Fruit fly (Drosophila melanogaster) whole organism, embryonic: ENCODE data around the gene CG31131.

ENCODE experiments used
- CG11093 ChIP-seq: fragments of 200-800 bp; sonication (Bioruptor generic); IDR thresholded peaks from 3 replicates; pipeline ENCODE4 v1.3.6; 2022; ENCODE audit warnings: missing biosample characterization, missing genetic modification characterization
- CG12659 ChIP-seq: fragments of 200-800 bp; sonication (Bioruptor generic); optimal IDR thresholded peaks from 3 replicates; lab custom pipeline; 2017; ENCODE audit warnings: mild to moderate bottlenecking, missing biosample characterization, missing genetic modification reagents, missing genetic modification characterization
- CG15073 ChIP-seq: fragments of 200-800 bp; sonication (Bioruptor generic); optimal IDR thresholded peaks from 2 replicates; lab custom pipeline; 2016; ENCODE audit warnings: missing biosample characterization, missing genetic modification characterization
- CG15514 ChIP-seq: fragments of 200-800 bp; sonication (Bioruptor generic); optimal IDR thresholded peaks from 3 replicates; lab custom pipeline; 2017; ENCODE audit warnings: missing biosample characterization, missing genetic modification characterization, mild to moderate bottlenecking, moderate library complexity, missing genetic modification reagents
- CG15696 ChIP-seq: fragments of 200-800 bp; sonication (Bioruptor generic); optimal IDR thresholded peaks from 2 replicates; lab custom pipeline; 2019; ENCODE audit warnings: missing biosample characterization, mild to moderate bottlenecking, missing genetic modification characterization, moderate library complexity
- CG17186 ChIP-seq: fragments of 200-800 bp; sonication (Bioruptor generic); optimal IDR thresholded peaks from 3 replicates; lab custom pipeline; 2017; ENCODE audit warnings: missing biosample characterization, missing genetic modification reagents, missing genetic modification characterization
- CG17361 ChIP-seq: fragments of 200-800 bp; sonication (Bioruptor generic); IDR thresholded peaks from 3 replicates; pipeline ENCODE4 v1.3.6; 2022; ENCODE audit warnings: missing biosample characterization, missing genetic modification characterization
- CG17385 ChIP-seq: fragments of 200-800 bp; sonication (Bioruptor generic); optimal IDR thresholded peaks from 3 replicates; lab custom pipeline; 2018; ENCODE audit warnings: missing biosample characterization, mild to moderate bottlenecking, missing genetic modification characterization
- CG18011 ChIP-seq: fragments of 200-800 bp; sonication (Bioruptor generic); optimal IDR thresholded peaks from 2 replicates; lab custom pipeline; 2017; ENCODE audit warnings: missing biosample characterization, missing genetic modification characterization, mild to moderate bottlenecking, moderate library complexity, missing genotype
- CG2202 ChIP-seq: fragments of 200-800 bp; sonication (Bioruptor generic); optimal IDR thresholded peaks from 2 replicates; lab custom pipeline; 2018; ENCODE audit warnings: missing biosample characterization, mild to moderate bottlenecking, missing genetic modification characterization
- CG31388 ChIP-seq: fragments of 200-800 bp; sonication (Bioruptor generic); optimal IDR thresholded peaks from 2 replicates; lab custom pipeline; 2016; ENCODE audit warnings: missing biosample characterization, missing genetic modification characterization
- CG34376 ChIP-seq: fragments of 200-800 bp; sonication (Bioruptor generic); optimal IDR thresholded peaks from 2 replicates; lab custom pipeline; 2018; ENCODE audit warnings: missing biosample characterization, mild to moderate bottlenecking, missing genetic modification characterization
- CG3838 ChIP-seq: fragments of 200-800 bp; sonication (Bioruptor generic); optimal IDR thresholded peaks from 3 replicates; lab custom pipeline; 2016; ENCODE audit warnings: missing biosample characterization, missing genetic modification characterization
- CG8089 ChIP-seq: fragments of 200-800 bp; sonication (Bioruptor generic); optimal IDR thresholded peaks from 3 replicates; lab custom pipeline; 2016; ENCODE audit warnings: missing biosample characterization, missing genetic modification characterization
- CrebB ChIP-seq: fragments of 200-800 bp; sonication (Bioruptor generic); optimal IDR thresholded peaks from 3 replicates; lab custom pipeline; 2018; ENCODE audit warnings: missing biosample characterization, mild to moderate bottlenecking, missing genetic modification characterization
- Dip2 ChIP-seq: fragments of 200-800 bp; sonication (Bioruptor generic); IDR thresholded peaks from 2 replicates; pipeline ENCODE4 v1.3.6; 2022; ENCODE audit warnings: missing biosample characterization, missing genetic modification characterization
- Doc2 ChIP-seq: fragments of 200-800 bp; sonication (Bioruptor generic); IDR thresholded peaks from 2 replicates; pipeline ENCODE4 v1.3.6; 2022; ENCODE audit warnings: missing biosample characterization, missing genetic modification characterization
- E2f1 ChIP-seq: fragments of 200-800 bp; sonication (Bioruptor generic); IDR thresholded peaks from 2 replicates; pipeline ENCODE4 v1.3.6; 2022; ENCODE audit warnings: missing biosample characterization, missing genetic modification characterization
- Fer2 ChIP-seq: fragments of 200-800 bp; sonication (Bioruptor generic); optimal IDR thresholded peaks from 2 replicates; lab custom pipeline; 2018; ENCODE audit warnings: missing biosample characterization, mild to moderate bottlenecking, missing genetic modification characterization, moderate library complexity
- H15 ChIP-seq: fragments of 200-800 bp; sonication (Bioruptor generic); IDR thresholded peaks from 3 replicates; pipeline ENCODE4 v1.3.6; 2022; ENCODE audit warnings: missing biosample characterization, missing genetic modification characterization
- HLH54F ChIP-seq: fragments of 200-800 bp; sonication (Bioruptor generic); optimal IDR thresholded peaks from 3 replicates; lab custom pipeline; 2016; ENCODE audit warnings: missing biosample characterization, missing genetic modification characterization
- NFAT ChIP-seq: fragments of 200-800 bp; sonication (Bioruptor generic); IDR thresholded peaks from 2 replicates; pipeline ENCODE4 v1.3.6; 2022; ENCODE audit warnings: missing biosample characterization, missing genetic modification characterization
- Nf-YC ChIP-seq: fragments of 200-800 bp; optimal IDR thresholded peaks from 3 replicates; lab custom pipeline; 2019; ENCODE audit warnings: missing biosample characterization, mild to moderate bottlenecking, missing genetic modification characterization, moderate library complexity
- Taf1 ChIP-seq: fragments of 200-800 bp; sonication (Bioruptor generic); IDR thresholded peaks from 2 replicates; pipeline ENCODE4 v1.3.6; 2022; ENCODE audit warnings: missing biosample characterization, missing genetic modification characterization
- ara ChIP-seq: fragments of 200-800 bp; sonication (Bioruptor generic); IDR thresholded peaks from 2 replicates; pipeline ENCODE4 v1.3.6; 2022; ENCODE audit warnings: missing biosample characterization, missing genetic modification characterization
- cg ChIP-seq: fragments of 200-800 bp; sonication (Bioruptor generic); optimal IDR thresholded peaks from 3 replicates; lab custom pipeline; 2019; ENCODE audit warnings: missing biosample characterization, mild to moderate bottlenecking, missing genetic modification characterization, moderate library complexity
- chif ChIP-seq, 2 experiments: fragments of 200-800 bp; sonication (Bioruptor generic); optimal IDR thresholded peaks; 3 replicates each; lab custom pipeline; 2016; ENCODE audit warnings: missing biosample characterization in 2 of 2, missing genetic modification characterization in 2 of 2
- chm ChIP-seq: fragments of 200-800 bp; sonication (Bioruptor generic); IDR thresholded peaks from 2 replicates; pipeline ENCODE4 v1.3.6; 2022; ENCODE audit warnings: missing biosample characterization, missing genetic modification characterization
- corto ChIP-seq: fragments of 200-800 bp; sonication (Bioruptor generic); optimal IDR thresholded peaks from 2 replicates; lab custom pipeline; 2016; ENCODE audit warnings: missing biosample characterization, mild to moderate bottlenecking, missing genetic modification characterization, moderate library complexity
- da ChIP-seq: fragments of 200-800 bp; sonication (Bioruptor generic); optimal IDR thresholded peaks from 2 replicates; lab custom pipeline; 2016; ENCODE audit warnings: missing biosample characterization, missing genetic modification characterization
- dati ChIP-seq: fragments of 200-800 bp; sonication (Bioruptor generic); IDR thresholded peaks from 2 replicates; pipeline ENCODE4 v1.3.6; 2022; ENCODE audit warnings: missing biosample characterization, missing genetic modification characterization
- dm ChIP-seq: fragments of 200-800 bp; sonication (Bioruptor generic); optimal IDR thresholded peaks from 3 replicates; lab custom pipeline; 2016; ENCODE audit warnings: missing biosample characterization, missing genetic modification characterization
- dmrt11E ChIP-seq: fragments of 200-800 bp; sonication (Bioruptor generic); optimal IDR thresholded peaks from 3 replicates; lab custom pipeline; 2018; ENCODE audit warnings: missing biosample characterization, mild to moderate bottlenecking, missing genetic modification characterization, moderate library complexity
- ewg ChIP-seq: fragments of 200-800 bp; sonication (Bioruptor generic); optimal IDR thresholded peaks from 3 replicates; lab custom pipeline; 2017; ENCODE audit warnings: mild to moderate bottlenecking, missing biosample characterization, missing genetic modification reagents, missing genetic modification characterization
- eyg ChIP-seq: fragments of 200-800 bp; sonication (Bioruptor generic); optimal IDR thresholded peaks from 3 replicates; lab custom pipeline; 2016; ENCODE audit warnings: missing biosample characterization, missing genetic modification characterization
- fd102C ChIP-seq: fragments of 200-800 bp; sonication (Bioruptor generic); optimal IDR thresholded peaks from 2 replicates; lab custom pipeline; 2018; ENCODE audit warnings: missing biosample characterization, mild to moderate bottlenecking, missing genetic modification characterization, moderate library complexity
- gcm2 ChIP-seq: fragments of 200-800 bp; sonication (Bioruptor generic); optimal IDR thresholded peaks from 2 replicates; lab custom pipeline; 2016; ENCODE audit warnings: missing biosample characterization, missing genetic modification characterization
- ham ChIP-seq: fragments of 200-800 bp; sonication (Bioruptor generic); IDR thresholded peaks from 2 replicates; pipeline ENCODE4 v1.3.6; 2022; ENCODE audit warnings: missing biosample characterization, missing genetic modification characterization
- hbn ChIP-seq: fragments of 200-800 bp; sonication (Bioruptor generic); IDR thresholded peaks from 2 replicates; pipeline ENCODE4 v1.3.6; 2022; ENCODE audit warnings: missing biosample characterization, missing genetic modification characterization; ENCODE audit not compliant: partially characterized antibody
- klu ChIP-seq: fragments of 200-800 bp; sonication (Bioruptor generic); IDR thresholded peaks from 2 replicates; pipeline ENCODE4 v1.3.6; 2022; ENCODE audit warnings: missing biosample characterization, missing genetic modification characterization
- nom ChIP-seq: fragments of 200-800 bp; sonication (Bioruptor generic); optimal IDR thresholded peaks from 2 replicates; lab custom pipeline; 2017; ENCODE audit warnings: missing biosample characterization, missing genetic modification characterization, mild to moderate bottlenecking, moderate library complexity, missing genetic modification reagents
- odd ChIP-seq: fragments of 200-800 bp; sonication (Bioruptor generic); optimal IDR thresholded peaks from 2 replicates; lab custom pipeline; 2017; ENCODE audit warnings: missing biosample characterization, mild to moderate bottlenecking, missing genetic modification characterization
- psq ChIP-seq: fragments of 200-800 bp; sonication (Bioruptor generic); optimal IDR thresholded peaks from 2 replicates; lab custom pipeline; 2017; ENCODE audit warnings: missing biosample characterization, missing genetic modification characterization
- row ChIP-seq: fragments of 200-800 bp; sonication (Bioruptor generic); IDR thresholded peaks from 3 replicates; pipeline ENCODE4 v1.3.6; 2022; ENCODE audit warnings: missing biosample characterization, missing genetic modification characterization
- run ChIP-seq: fragments of 200-800 bp; sonication (Bioruptor generic); optimal IDR thresholded peaks from 3 replicates; lab custom pipeline; 2018; ENCODE audit warnings: missing biosample characterization, mild to moderate bottlenecking, missing genetic modification characterization
- sim ChIP-seq: fragments of 200-800 bp; sonication (Bioruptor generic); IDR thresholded peaks from 2 replicates; pipeline ENCODE4 v1.3.6; 2022; ENCODE audit warnings: missing biosample characterization, missing genetic modification characterization
- tll ChIP-seq, 2 experiments: fragments of 200-800 bp in 1 of 2; fragments of >200 bp in 1 of 2; sonication (Bioruptor generic) in 1 of 2; optimal IDR thresholded peaks; 2 replicates each; lab custom pipeline; 2017 to 2019; ENCODE audit warnings: missing biosample characterization in 2 of 2, missing genetic modification characterization in 2 of 2, mild to moderate bottlenecking in 1 of 2, moderate library complexity in 1 of 2
- vfl ChIP-seq: fragments of 200-800 bp; sonication (Bioruptor generic); optimal IDR thresholded peaks from 2 replicates; lab custom pipeline; 2016; ENCODE audit warnings: missing biosample characterization, missing genetic modification characterization
- vvl ChIP-seq: fragments of 200-800 bp; sonication (Bioruptor generic); IDR thresholded peaks from 2 replicates; pipeline ENCODE4 v1.3.6; 2022; ENCODE audit warnings: missing biosample characterization, missing genetic modification characterization
- zen ChIP-seq: fragments of 200-800 bp; sonication (Bioruptor generic); optimal IDR thresholded peaks from 3 replicates; lab custom pipeline; 2018; ENCODE audit warnings: missing biosample characterization, mild to moderate bottlenecking, missing genetic modification characterization, moderate library complexity
- zf30C ChIP-seq: fragments of 200-800 bp; sonication (Bioruptor generic); optimal IDR thresholded peaks from 3 replicates; lab custom pipeline; 2018; ENCODE audit warnings: missing biosample characterization, mild to moderate bottlenecking, missing genetic modification characterization

CG31131 gene

DNA sequence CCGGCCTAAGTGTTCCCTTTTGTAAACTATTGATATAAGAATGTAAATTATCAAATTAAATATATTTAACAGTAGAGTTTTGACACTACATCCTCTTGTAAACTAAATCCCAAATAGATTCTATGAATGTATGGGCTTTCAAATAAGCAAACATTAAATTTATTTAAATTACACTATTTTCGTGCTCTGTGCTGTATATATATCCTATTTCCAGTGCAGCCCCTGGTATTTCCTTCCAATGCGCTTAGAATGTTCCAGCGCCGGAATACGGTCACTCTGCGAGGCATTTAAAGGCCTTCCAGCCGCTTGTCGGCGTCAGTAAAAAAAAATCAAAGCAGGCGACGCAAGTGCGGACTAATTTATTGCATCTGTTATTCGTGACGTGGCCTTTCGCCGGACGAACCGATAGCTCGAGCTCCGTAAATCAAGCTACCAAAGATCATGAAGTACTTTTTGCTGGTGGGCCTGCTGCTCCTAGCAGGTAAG, 14.6 kb downstream of the CG31131 start, which contains the start of gene Gp93 (continued):
- TF ChIP-seq CrebB (tag; lab: Kevin White, UChicago) (peak; percentile 5), CG15073 (GFP tag; lab: Kevin White, UChicago) (no peak), CG11093 (GFP tag; lab: Robert Waterston, UW) (no peak; the same call in 2 of the 3 replicates), vfl (GFP tag; lab: Kevin White, UChicago) (no peak), CG17385 (peak; percentile 44), Nf-YC (tag; lab: Kevin White, UChicago) (no peak), psq (GFP tag; lab: Kevin White, UChicago) (no peak), tll (GFP tag; optimal IDR thresholded peaks at IDR 0.05; lab: Kevin White, UChicago) (no peak), dati (GFP tag; lab: Robert Waterston, UW) (no peak), vvl (GFP tag; lab: Robert Waterston, UW) (peak; percentile 73), ham (no peak), HLH54F (peak; percentile 48), dm (GFP tag; lab: Kevin White, UChicago) (peak; percentile 20), Fer2 (tag; lab: Kevin White, UChicago) (no peak), CG2202 (tag; lab: Kevin White, UChicago) (no peak), CG15696 (tag; lab: Kevin White, UChicago) (peak; percentile 36), hbn (GFP tag; lab: Robert Waterston, UW) (no peak), cg (GFP tag; lab: Kevin White, UChicago) (no peak), CG8089 (no peak), fd102C (no peak), gcm2 (no peak), CG31388 (no peak), CG18011 (GFP tag; lab: Kevin White, UChicago) (peak; percentile 12), E2f1 (no peak), CG12659 (peak; percentile 46), odd (GFP tag; lab: Kevin White, UChicago) (no peak), zf30C (GFP tag; lab: Kevin White, UChicago) (no peak), CG17186 (GFP tag; lab: Kevin White, UChicago) (no peak), corto (no peak), ewg (GFP tag; lab: Kevin White, UChicago) (no peak), CG17361 (GFP tag; lab: Robert Waterston, UW) (peak; percentile 85), run (no peak), NFAT (GFP tag; lab: Robert Waterston, UW) (peak; percentile 61), CG34376 (GFP tag; lab: Kevin White, UChicago) (peak; percentile 70), dmrt11E (tag; lab: Kevin White, UChicago) (peak; percentile 69), Doc2 (GFP tag; lab: Robert Waterston, UW) (no peak), eyg (no peak), Taf1 (GFP tag; lab: Robert Waterston, UW) (no peak), sim (GFP tag; lab: Robert Waterston, UW) (no peak), Dip2 (GFP tag; lab: Robert Waterston, UW) (no peak), chm (GFP tag; lab: Robert Waterston, UW) (peak; percentile 59; the same call in 1 of the 2 replicates), da (GFP tag; lab: Kevin White, UChicago) (no peak), klu (peak; percentile 19; the same call in 1 of the 2 replicates), CG15514 (GFP tag; lab: Kevin White, UChicago) (peak; percentile 13), chif (GFP tag; optimal IDR thresholded peaks at IDR 0.05; lab: Kevin White, UChicago) (peak; percentile 28 to 36), nom (GFP tag; lab: Kevin White, UChicago) (peak; percentile 67), zen (tag; lab: Kevin White, UChicago) (peak; percentile 33), H15 (GFP tag; lab: Robert Waterston, UW) (peak; percentile 45; the same call in 1 of the 3 replicates), row (GFP tag; lab: Robert Waterston, UW) (peak; percentile 79), ara (GFP tag; lab: Robert Waterston, UW) (peak; percentile 68), CG3838 (GFP tag; lab: Kevin White, UChicago) (no peak)
